Fruit fly (Drosophila melanogaster): ENCODE results near the gene Nhe2.

DNA sequence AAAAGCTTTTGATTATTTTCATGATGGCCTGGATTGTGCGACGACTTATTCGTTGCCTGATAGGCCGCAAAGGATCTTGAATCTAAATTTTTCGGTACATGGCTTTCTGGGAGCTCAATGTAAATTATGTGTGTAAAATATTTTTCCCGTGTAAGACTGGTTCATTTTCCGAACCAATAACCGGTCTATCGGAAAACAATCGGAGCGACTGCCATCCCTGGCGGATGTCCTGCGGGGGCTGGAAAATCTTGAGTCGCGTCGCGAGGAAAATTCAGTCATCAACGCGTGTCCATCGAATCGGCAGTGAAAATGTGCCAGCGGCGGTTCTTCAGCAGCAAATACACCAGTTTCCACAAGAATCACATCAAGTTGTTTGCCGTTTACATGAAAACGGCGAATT is at the start of gene Nhe2, which contains the start of gene CG46307:
- no peak for TF ChIP-seq CG12236 (GFP tag; optimal IDR thresholded peaks at IDR 0.05)
- TF ChIP-seq da (GFP tag; optimal IDR thresholded peaks at IDR 0.05) = no peak
- no peak for TF ChIP-seq CG4328 (GFP tag; optimal IDR thresholded peaks at IDR 0.05)
- TF ChIP-seq CG1024 (GFP tag; IDR thresholded peaks at IDR 0.05) = no peak
- peak; percentile 38; the same call in 1 of the 2 replicates for TF ChIP-seq amos (GFP tag; IDR thresholded peaks at IDR 0.05; ENCODE audit: partially characterized antibody)
- no peak for TF ChIP-seq CG4730 (GFP tag; IDR thresholded peaks at IDR 0.05)
- TF ChIP-seq CG12391 (tag; optimal IDR thresholded peaks at IDR 0.05) = no peak
- no peak for TF ChIP-seq CkIIα-i1 (GFP tag; IDR thresholded peaks at IDR 0.05)
- no peak for TF ChIP-seq Doc3 (GFP tag; IDR thresholded peaks at IDR 0.05; ENCODE audit: partially characterized antibody)
- no peak for TF ChIP-seq Dip3 (GFP tag; optimal IDR thresholded peaks at IDR 0.05)
- TF ChIP-seq CG6272 (GFP tag; IDR thresholded peaks at IDR 0.05) = no peak

All from whole organism, embryonic.